Fruit fly (Drosophila melanogaster) whole organism, adult: ENCODE results near the gene CG8673.

Experiments used
- CG14711 ChIP-seq: fragments of 200-800 bp; sonication (Bioruptor generic); optimal IDR thresholded peaks from 2 replicates; lab custom pipeline; 2018; ENCODE audit warnings: missing biosample characterization, mild to moderate bottlenecking, missing genetic modification characterization, moderate library complexity
- CG1620 ChIP-seq: fragments of 200-800 bp; sonication (Bioruptor generic); optimal IDR thresholded peaks from 2 replicates; lab custom pipeline; 2016; ENCODE audit warnings: missing biosample characterization, missing genetic modification characterization
- CG33017 ChIP-seq: fragments of 200-800 bp; sonication (Bioruptor generic); optimal IDR thresholded peaks from 2 replicates; lab custom pipeline; 2018; ENCODE audit warnings: missing biosample characterization, mild to moderate bottlenecking, missing genetic modification characterization, moderate library complexity
- CG5204 ChIP-seq: fragments of 200-800 bp; sonication (Bioruptor generic); optimal IDR thresholded peaks from 2 replicates; lab custom pipeline; 2016; ENCODE audit warnings: missing biosample characterization, missing genetic modification characterization
- CG7045 ChIP-seq: fragments of 200-800 bp; sonication (Bioruptor generic); optimal IDR thresholded peaks from 2 replicates; lab custom pipeline; 2017; ENCODE audit warnings: missing biosample characterization, mild to moderate bottlenecking, missing genetic modification characterization
- CG7101 ChIP-seq: fragments of 200-800 bp; sonication (Bioruptor generic); optimal IDR thresholded peaks from 2 replicates; lab custom pipeline; 2018; ENCODE audit warnings: missing biosample characterization, mild to moderate bottlenecking, missing genetic modification characterization, moderate library complexity
- Crg-1 ChIP-seq: fragments of 200-800 bp; sonication (Bioruptor generic); optimal IDR thresholded peaks from 2 replicates; lab custom pipeline; 2016; ENCODE audit warnings: missing biosample characterization, missing genetic modification characterization
- Hr96 ChIP-seq: fragments of 200-800 bp; sonication (Bioruptor generic); optimal IDR thresholded peaks from 2 replicates; lab custom pipeline; 2016; ENCODE audit warnings: missing biosample characterization, missing genetic modification characterization
- bab1 ChIP-seq: fragments of 200-800 bp; sonication (Bioruptor generic); optimal IDR thresholded peaks from 3 replicates; lab custom pipeline; 2019; ENCODE audit warnings: missing biosample characterization, mild to moderate bottlenecking, missing genetic modification characterization, moderate library complexity
- cic ChIP-seq: fragments of 200-800 bp; sonication (Bioruptor generic); optimal IDR thresholded peaks from 2 replicates; lab custom pipeline; 2017; ENCODE audit warnings: missing biosample characterization, mild to moderate bottlenecking, missing genetic modification characterization, moderate library complexity
- cnc ChIP-seq, 2 experiments: fragments of >200 bp; optimal IDR thresholded peaks; 2 replicates each; lab custom pipeline; 2017
- kay ChIP-seq: fragments of 200-800 bp; sonication (Bioruptor generic); peaks from one replicate; lab custom pipeline; 2016; ENCODE audit warnings: missing biosample characterization, missing genetic modification characterization, borderline replicate concordance
- tj ChIP-seq: fragments of 200-800 bp; sonication (Bioruptor generic); optimal IDR thresholded peaks from 3 replicates; lab custom pipeline; 2017; ENCODE audit warnings: missing biosample characterization, mild to moderate bottlenecking, missing genetic modification characterization, moderate library complexity
- toe ChIP-seq: fragments of 200-800 bp; sonication (Bioruptor generic); optimal IDR thresholded peaks from 2 replicates; lab custom pipeline; 2016; ENCODE audit warnings: missing biosample characterization, missing genetic modification characterization

- TF ChIP-seq CG14711 (tag; lab: Kevin White, UChicago) (no peak), CG5204 (GFP tag; lab: Kevin White, UChicago) (no peak), Hr96 (GFP tag; lab: Kevin White, UChicago) (no peak), cic (peak; percentile 38), CG7101 (no peak), CG1620 (GFP tag; lab: Kevin White, UChicago) (no peak), cnc (optimal IDR thresholded peaks at IDR 0.05; lab: Kevin White, UChicago) (no peak), CG33017 (tag; lab: Kevin White, UChicago) (no peak), kay (GFP tag; lab: Kevin White, UChicago) (no peak), toe (GFP tag; lab: Kevin White, UChicago) (no peak), Crg-1 (GFP tag; lab: Kevin White, UChicago) (no peak), CG7045 (GFP tag; lab: Kevin White, UChicago) (no peak), tj (GFP tag; lab: Kevin White, UChicago) (no peak), bab1 (GFP tag; lab: Kevin White, UChicago) (no peak)
Measured at dm6 chr2L:8157166-8157565, 33.0 kb downstream of the CG8673 start.
